Worm (Caenorhabditis elegans): Measurements from ENCODE around the gene Y57G11C.3.

DNA sequence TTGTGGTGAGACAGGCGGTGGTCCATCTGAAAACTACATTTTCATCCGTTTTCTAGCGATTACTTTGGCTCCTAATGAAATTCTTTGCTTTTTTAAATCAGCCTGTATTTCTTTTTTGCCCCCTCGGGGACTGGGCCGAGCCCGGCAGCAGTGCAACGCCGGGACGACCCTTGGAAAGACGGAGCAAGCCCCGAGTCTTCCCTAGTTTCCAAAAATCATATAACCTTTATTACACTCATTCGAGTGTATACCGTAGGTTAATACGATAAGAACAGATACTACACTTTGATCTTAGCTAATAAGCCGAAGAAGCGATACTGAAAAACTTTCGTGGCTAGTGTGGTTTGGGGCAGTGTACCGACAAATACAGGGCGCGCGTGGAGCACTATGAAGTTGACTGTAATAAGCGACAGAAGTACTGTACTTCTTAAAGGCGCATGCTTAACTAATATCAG lies 3.3 kb upstream of the Y57G11C.3 start:
- TF ChIP-seq pqm-1 (tag; optimal IDR thresholded peaks at IDR 0.05) (no peak), tbx-2 (tag; optimal IDR thresholded peaks at IDR 0.05) (no peak), syd-9 (tag; optimal IDR thresholded peaks at IDR 0.05) (no peak), fkh-10 (GFP tag; optimal IDR thresholded peaks at IDR 0.05) (no peak), unc-86 (tag; optimal IDR thresholded peaks at IDR 0.05) (no peak), ref-2 (tag; optimal IDR thresholded peaks at IDR 0.05) (no peak), hlh-15 (tag; optimal IDR thresholded peaks at IDR 0.05) (no peak), nhr-11 (tag; optimal IDR thresholded peaks at IDR 0.05) (no peak), ceh-19 (GFP tag; optimal IDR thresholded peaks at IDR 0.05) (no peak)
